Worm (Caenorhabditis elegans): ENCODE results near the gene wago-5.

The wago-5 gene

ce11 chrII:5846181-5846580, 30.9 kb upstream of the wago-5 start:
- TF ChIP-seq lin-13 (GFP tag; optimal IDR thresholded peaks at IDR 0.05) (no peak), dve-1 (tag; optimal IDR thresholded peaks at IDR 0.05; ENCODE audit: insufficient read depth) (peak; percentile 34), pqm-1 (tag; optimal IDR thresholded peaks at IDR 0.05) (peak; percentile 12), nhr-28 (tag; optimal IDR thresholded peaks at IDR 0.05) (peak; percentile 72)

- no peak for TF ChIP-seq F49E8.2 (tag; optimal IDR thresholded peaks at IDR 0.05; ENCODE audit: borderline replicate concordance)
- no peak for TF ChIP-seq mxl-2 (GFP tag; conservative IDR thresholded peaks at IDR 0.05)
- no peak for TF ChIP-seq pha-4 (GFP tag; IDR thresholded peaks at IDR 0.05)
- no peak for TF ChIP-seq pha-4 (tag; optimal IDR thresholded peaks at IDR 0.05)
- TF ChIP-seq T20F7.1 (GFP tag; optimal IDR thresholded peaks at IDR 0.05) = no peak
- no peak for TF ChIP-seq snpc-4 (tag; optimal IDR thresholded peaks at IDR 0.05)
- no peak for TF ChIP-seq dmd-9 (GFP tag; IDR thresholded peaks at IDR 0.05)
- TF ChIP-seq mdt-29 (GFP tag; IDR thresholded peaks at IDR 0.05) = no peak
- no peak for TF ChIP-seq ceh-44 (GFP tag; IDR thresholded peaks at IDR 0.05)
- TF ChIP-seq nhr-6 (tag; optimal IDR thresholded peaks at IDR 0.05) = no peak
- no peak for TF ChIP-seq ztf-11 (tag; optimal IDR thresholded peaks at IDR 0.05)
- no peak for TF ChIP-seq zip-2 (tag; optimal IDR thresholded peaks at IDR 0.05)
- TF ChIP-seq lin-29 (GFP tag; IDR thresholded peaks at IDR 0.05) = no peak
- no peak for TF ChIP-seq nhr-41 (GFP tag; IDR thresholded peaks at IDR 0.05)
Observed at ce11 chrII:5845441-5845840, 30.2 kb upstream of the wago-5 start, which contains the start of the genes ZK1248.17 and H41C03.3. ZK1248.17 (minus strand) TSS chrII:5845541. H41C03.3 (plus strand) TSS chrII:5845777.

- TF ChIP-seq nhr-237 (tag; optimal IDR thresholded peaks at IDR 0.05) (peak; percentile 70), aly-2 (tag; optimal IDR thresholded peaks at IDR 0.05) (no peak), lir-3 (tag; optimal IDR thresholded peaks at IDR 0.05) (peak; percentile 87), snpc-4 (tag; optimal IDR thresholded peaks at IDR 0.05) (peak; percentile 98), skn-1 (tag; optimal IDR thresholded peaks at IDR 0.05) (peak; percentile 55), aha-1 (tag) (peak; percentile 100), fkh-10 (GFP tag; optimal IDR thresholded peaks at IDR 0.05) (peak; percentile 100), R02D3.7 (tag; optimal IDR thresholded peaks at IDR 0.05) (peak; percentile 58), dpl-1 (GFP tag; optimal IDR thresholded peaks at IDR 0.05) (peak; percentile 87), mdl-1 (tag; optimal IDR thresholded peaks at IDR 0.05) (peak; percentile 94 to 95), ama-1 (optimal IDR thresholded peaks at IDR 0.05) (peak; percentile 100), lin-29 (GFP tag; IDR thresholded peaks at IDR 0.05) (peak; percentile 92), Y5F2A.4 (GFP tag; optimal IDR thresholded peaks at IDR 0.05) (peak; percentile 88), lim-7 (GFP tag; IDR thresholded peaks at IDR 0.05) (peak; percentile 76), daf-12 (tag; optimal IDR thresholded peaks at IDR 0.05) (peak; percentile 43), zfp-3 (GFP tag; conservative IDR thresholded peaks at IDR 0.05) (peak; percentile 96), Y105C5A.15 (GFP tag; IDR thresholded peaks at IDR 0.05) (peak; percentile 74; the same call in 1 of the 2 replicates), lsy-2 (tag; optimal IDR thresholded peaks at IDR 0.05) (peak; percentile 94 to 97), F44E2.7 (GFP tag; IDR thresholded peaks at IDR 0.05) (peak; percentile 78), zip-2 (tag; optimal IDR thresholded peaks at IDR 0.05) (peak; percentile 91), dve-1 (tag; optimal IDR thresholded peaks at IDR 0.05; ENCODE audit: insufficient read depth) (peak; percentile 100), nhr-6 (tag; optimal IDR thresholded peaks at IDR 0.05) (peak; percentile 96), unc-39 (tag; optimal IDR thresholded peaks at IDR 0.05) (peak; percentile 75), nhr-28 (tag; optimal IDR thresholded peaks at IDR 0.05) (peak; percentile 96), vab-7 (GFP tag; IDR thresholded peaks at IDR 0.05) (peak; percentile 87), php-3 (GFP tag; IDR thresholded peaks at IDR 0.05) (peak; percentile 92), madf-5 (GFP tag; IDR thresholded peaks at IDR 0.05) (peak; percentile 5 to 96; a peak in 3 of 4 replicates), hlh-30 (tag; optimal IDR thresholded peaks at IDR 0.05; ENCODE audit: insufficient read depth) (peak; percentile 96), nhr-111 (GFP tag; optimal IDR thresholded peaks at IDR 0.05) (peak; percentile 89), tra-1 (GFP tag; IDR thresholded peaks at IDR 0.05) (peak; percentile 98), sdz-12 (GFP tag; optimal IDR thresholded peaks at IDR 0.05) (peak; percentile 82), dmd-6 (GFP tag; IDR thresholded peaks at IDR 0.05) (peak; percentile 99), ceh-62 (tag; optimal IDR thresholded peaks at IDR 0.05) (peak; percentile 44), fos-1 (tag; optimal IDR thresholded peaks at IDR 0.05) (peak; percentile 97), nhr-76 (tag; optimal IDR thresholded peaks at IDR 0.05) (peak; percentile 77), daf-19 (GFP tag; conservative IDR thresholded peaks at IDR 0.05) (peak; percentile 99), ctbp-1 (GFP tag; IDR thresholded peaks at IDR 0.05) (peak; percentile 99)
Observed at ce11 chrII:5844694-5845129, 29.4 kb upstream of the wago-5 start.

Measured in whole organism, L4 larva.